Fruit fly (Drosophila melanogaster) Kc167 (cell line): ENCODE measurements around the gene Naa80.

Experiments
- Myc ChIP-seq: fragments of >200 bp; optimal IDR thresholded peaks from 2 replicates; lab custom pipeline; 2017; ENCODE audit warnings: missing external identifiers
- Sin3A ChIP-seq: fragments of >200 bp; optimal IDR thresholded peaks from 2 replicates; lab custom pipeline; 2018; ENCODE audit warnings: missing external identifiers
- h ChIP-seq: fragments of >200 bp; optimal IDR thresholded peaks from 3 replicates; lab custom pipeline; 2018; ENCODE audit warnings: missing external identifiers
- insv ChIP-seq: fragments of >200 bp; optimal IDR thresholded peaks from 3 replicates; lab custom pipeline; 2018; ENCODE audit warnings: missing external identifiers
- psq ChIP-seq: fragments of >200 bp; optimal IDR thresholded peaks from 2 replicates; lab custom pipeline; 2017; ENCODE audit warnings: missing external identifiers
- ttk ChIP-seq: sonication (Bioruptor generic); optimal IDR thresholded peaks from 2 replicates; lab custom pipeline; 2017; ENCODE audit warnings: missing external identifiers

Naa80 gene

dm6 chr3R:9812447-9812846, 44.8 kb downstream of the Naa80 start, which contains the start of gene CG8534:
TSS of gene CG8534 (plus strand) at chr3R:9812747.
- TF ChIP-seq Sin3A (lab: Kevin White, UChicago) (no peak), ttk (no peak), insv (no peak), Myc (no peak), psq (lab: Kevin White, UChicago) (no peak), h (no peak)

dm6 chr3R:9813861-9814260, 46.2 kb downstream of the Naa80 start, which contains the start of gene eloF:
TSS of gene eloF (plus strand) at chr3R:9814161.
- TF ChIP-seq Sin3A (lab: Kevin White, UChicago) (no peak), Myc (no peak), insv (no peak), psq (lab: Kevin White, UChicago) (no peak), ttk (no peak)

- TF ChIP-seq Myc (no peak), h (no peak), ttk (no peak), Sin3A (lab: Kevin White, UChicago) (no peak), insv (no peak), psq (lab: Kevin White, UChicago) (no peak)
These were observed 49.2 kb downstream of the Naa80 start, which contains the start of gene CG16904 for dm6 chr3R:9816879-9817278. TSS of gene CG16904 (minus strand) at chr3R:9816979.

dm6 chr3R:9818295-9818694, 50.7 kb downstream of the Naa80 start, which contains the start of gene CG9459:
TSS of gene CG9459 (minus strand) at chr3R:9818395.
- TF ChIP-seq h (no peak), psq (lab: Kevin White, UChicago) (no peak), Sin3A (lab: Kevin White, UChicago) (no peak), ttk (no peak), Myc (no peak), insv (no peak)
